Worm (Caenorhabditis elegans): Measurements from ENCODE around the gene eif-2D.

- no peak for TF ChIP-seq ztf-29 (GFP tag; IDR thresholded peaks at IDR 0.05)
- TF ChIP-seq ref-1 (GFP tag; conservative IDR thresholded peaks at IDR 0.05), result no peak
- TF ChIP-seq flt-1 (GFP tag; IDR thresholded peaks at IDR 0.05), result no peak
- no peak for TF ChIP-seq T22C8.4 (GFP tag; IDR thresholded peaks at IDR 0.05)
Observed at ce11 chrII:5701485-5701884, 10.0 kb downstream of the eif-2D start.
